Worm (Caenorhabditis elegans) whole organism, young adult: ENCODE results near the gene R11D1.4.

Source experiments
- nhr-80 ChIP-seq: sonication (generic microtip); optimal IDR thresholded peaks from 2 replicates; lab custom pipeline; 2016; ENCODE audit warnings: missing genetic modification characterization, missing compliant biosample characterization
- snpc-4 ChIP-seq, 5 experiments: fragments of 150-350 bp in 1 of 5; sonication (generic microtip) in 4 of 5; optimal IDR thresholded peaks; 2 replicates each; lab custom pipeline; 2014 to 2018; ENCODE audit warnings: missing genetic modification characterization in 5 of 5, missing biosample characterization in 3 of 5, antibody characterized with exemption in 2 of 5, mild to moderate bottlenecking in 2 of 5, missing compliant biosample characterization in 2 of 5, missing genotype in 2 of 5, moderate library complexity in 2 of 5, missing genetic modification reagents in 1 of 5
- unc-62 ChIP-seq: fragments of 150-350 bp; optimal IDR thresholded peaks from 2 replicates; lab custom pipeline; 2014; ENCODE audit warnings: missing biosample characterization, missing genetic modification reagents, missing genetic modification characterization
- zim-3 ChIP-seq: sonication (generic microtip); optimal IDR thresholded peaks from 2 replicates; lab custom pipeline; 2017; ENCODE audit warnings: mild to moderate bottlenecking, missing genetic modification characterization, moderate library complexity, missing compliant biosample characterization

- TF ChIP-seq unc-62 (GFP tag; lab: Kevin White, UChicago) (no peak), nhr-80 (tag; lab: Kevin White, UChicago) (no peak), zim-3 (tag; lab: Kevin White, UChicago) (no peak), snpc-4 (GFP tag; optimal IDR thresholded peaks at IDR 0.05; lab: Kevin White, UChicago) (no peak), snpc-4 (tag; optimal IDR thresholded peaks at IDR 0.05; lab: Kevin White, UChicago) (no peak)
Measured at ce11 chrV:12716447-12716846, 2.4 kb upstream of the R11D1.4 start, which contains the start of gene str-178.
